Worm (Caenorhabditis elegans) whole organism, young adult: ENCODE results near the gene pdhk-2.

Source experiments
- B0035.1 ChIP-seq: sonication (generic microtip); optimal IDR thresholded peaks from 2 replicates; lab custom pipeline; 2016; ENCODE audit warnings: missing genetic modification characterization, mild to moderate bottlenecking, missing compliant biosample characterization, missing genotype, missing genetic modification reagents
- B0336.3 ChIP-seq: fragments of 200-800 bp; sonication (Bioruptor generic); IDR thresholded peaks from 2 replicates; pipeline ENCODE4 v1.3.6; 2022; ENCODE audit warnings: missing genetic modification characterization, missing compliant biosample characterization
- F10E7.11 ChIP-seq: sonication (generic microtip); optimal IDR thresholded peaks from 2 replicates; lab custom pipeline; 2017; ENCODE audit warnings: mild to moderate bottlenecking, missing genetic modification characterization, moderate library complexity, missing compliant biosample characterization
- F33H1.4 ChIP-seq: fragments of 200-800 bp; sonication (Bioruptor generic); IDR thresholded peaks from 2 replicates; pipeline ENCODE4 v1.3.6; 2022; ENCODE audit warnings: missing genetic modification reagents, missing genetic modification characterization, missing compliant biosample characterization
- F49E8.2 ChIP-seq: sonication (generic microtip); optimal IDR thresholded peaks from 3 replicates; lab custom pipeline; 2017; ENCODE audit warnings: missing genetic modification characterization, mild to moderate bottlenecking, missing compliant biosample characterization, antibody characterized with exemption, moderate library complexity; ENCODE audit not compliant: insufficient read depth
- F57C9.4 ChIP-seq: sonication (generic microtip); optimal IDR thresholded peaks from 2 replicates; lab custom pipeline; 2017; ENCODE audit warnings: mild to moderate bottlenecking, missing genetic modification characterization, missing compliant biosample characterization
- atf-7 ChIP-seq: sonication (generic microtip); optimal IDR thresholded peaks from 2 replicates; lab custom pipeline; 2017; ENCODE audit warnings: mild to moderate bottlenecking, missing genetic modification characterization, missing compliant biosample characterization
- attf-5 ChIP-seq: fragments of 200-800 bp; sonication (Bioruptor generic); optimal IDR thresholded peaks from 2 replicates; lab custom pipeline; 2018; ENCODE audit warnings: mild to moderate bottlenecking, missing genetic modification characterization, missing compliant biosample characterization
- bed-2 ChIP-seq: fragments of 200-800 bp; sonication (Bioruptor generic); IDR thresholded peaks from 2 replicates; pipeline ENCODE4 v1.3.6; 2022; ENCODE audit warnings: missing genetic modification reagents, missing genetic modification characterization, missing compliant biosample characterization
- cebp-1 ChIP-seq, 2 experiments: fragments of 200-800 bp in 1 of 2; sonication (Bioruptor generic) in 1 of 2; sonication (generic microtip) in 1 of 2; IDR thresholded peaks in 1 of 2; optimal IDR thresholded peaks in 1 of 2; 2 replicates each; pipeline versions ENCODE4 v1.3.6 to Lab custom; 2017 to 2022; ENCODE audit warnings: missing compliant biosample characterization in 2 of 2, missing genetic modification characterization in 2 of 2, mild to moderate bottlenecking in 1 of 2, missing genetic modification reagents in 1 of 2, moderate library complexity in 1 of 2
- ceh-40 ChIP-seq: fragments of 200-800 bp; sonication (Bioruptor generic); IDR thresholded peaks from 2 replicates; pipeline ENCODE4 v1.3.6; 2022; ENCODE audit warnings: missing genetic modification characterization, missing compliant biosample characterization
- ceh-58 ChIP-seq: fragments of 200-800 bp; sonication (Bioruptor generic); IDR thresholded peaks from 2 replicates; pipeline ENCODE4 v1.3.6; 2022; ENCODE audit warnings: missing genetic modification characterization, missing compliant biosample characterization
- ceh-91 ChIP-seq: fragments of 200-800 bp; sonication (Bioruptor generic); IDR thresholded peaks from 2 replicates; pipeline ENCODE4 v1.3.6; 2022; ENCODE audit warnings: missing genetic modification reagents, missing genetic modification characterization, missing compliant biosample characterization
- dpl-1 ChIP-seq: fragments of 150-350 bp; optimal IDR thresholded peaks from 2 replicates; lab custom pipeline; 2014; ENCODE audit warnings: missing biosample characterization, missing genetic modification reagents, missing genetic modification characterization
- fkh-3 ChIP-seq: sonication (generic microtip); optimal IDR thresholded peaks from 2 replicates; lab custom pipeline; 2016; ENCODE audit warnings: mild to moderate bottlenecking, missing genetic modification characterization, missing compliant biosample characterization
- hlh-12 ChIP-seq: sonication (generic microtip); optimal IDR thresholded peaks from 2 replicates; lab custom pipeline; 2016; ENCODE audit warnings: missing genetic modification characterization, missing compliant biosample characterization
- lag-1 ChIP-seq: fragments of 200-800 bp; sonication (Bioruptor generic); IDR thresholded peaks from 2 replicates; pipeline ENCODE4 v1.3.6; 2022; ENCODE audit warnings: missing genetic modification reagents, missing genetic modification characterization, missing compliant biosample characterization
- let-526 ChIP-seq: fragments of 200-800 bp; sonication (Bioruptor generic); IDR thresholded peaks from 2 replicates; pipeline ENCODE4 v1.3.6; 2022; ENCODE audit warnings: missing genetic modification reagents, missing genetic modification characterization, missing compliant biosample characterization
- lin-26 ChIP-seq: fragments of 200-800 bp; sonication (Bioruptor generic); IDR thresholded peaks from 2 replicates; pipeline ENCODE4 v1.3.6; 2022; ENCODE audit warnings: missing genetic modification reagents, missing genetic modification characterization, missing compliant biosample characterization
- lin-54 ChIP-seq: fragments of 200-800 bp; sonication (Bioruptor generic); optimal IDR thresholded peaks from 2 replicates; lab custom pipeline; 2018; ENCODE audit warnings: mild to moderate bottlenecking, missing genetic modification characterization, missing compliant biosample characterization
- lir-1 ChIP-seq: fragments of 200-800 bp; sonication (Bioruptor generic); conservative IDR thresholded peaks from 2 replicates; pipeline ENCODE4 v1.3.6; 2022; ENCODE audit warnings: missing genetic modification reagents, missing genetic modification characterization, missing compliant biosample characterization
- mel-28 ChIP-seq: sonication (generic microtip); optimal IDR thresholded peaks from 2 replicates; lab custom pipeline; 2016; ENCODE audit warnings: borderline replicate concordance, mild to moderate bottlenecking, missing genetic modification characterization, missing compliant biosample characterization
- mxl-1 ChIP-seq: sonication (generic microtip); optimal IDR thresholded peaks from 2 replicates; lab custom pipeline; 2016; ENCODE audit warnings: missing genetic modification characterization, missing compliant biosample characterization
- nhr-80 ChIP-seq: sonication (generic microtip); optimal IDR thresholded peaks from 2 replicates; lab custom pipeline; 2016; ENCODE audit warnings: missing genetic modification characterization, missing compliant biosample characterization
- rcor-1 ChIP-seq: fragments of 200-800 bp; sonication (Bioruptor generic); IDR thresholded peaks from 2 replicates; pipeline ENCODE4 v1.3.6; 2022; ENCODE audit warnings: missing genetic modification reagents, missing genetic modification characterization, missing compliant biosample characterization
- repo-1 ChIP-seq: sonication (generic microtip); optimal IDR thresholded peaks from 2 replicates; lab custom pipeline; 2017; ENCODE audit warnings: mild to moderate bottlenecking, missing genetic modification characterization, missing compliant biosample characterization
- rpc-1 ChIP-seq, 2 experiments: fragments of 150-350 bp in 1 of 2; sonication (generic microtip) in 1 of 2; optimal IDR thresholded peaks; 2 replicates each; lab custom pipeline; 2014 to 2018; ENCODE audit warnings: missing biosample characterization in 1 of 2, missing genetic modification characterization in 1 of 2, missing genetic modification reagents in 1 of 2, missing genotype in 1 of 2
- snpc-1.3 ChIP-seq: sonication (generic microtip); optimal IDR thresholded peaks from 2 replicates; lab custom pipeline; 2017; ENCODE audit warnings: missing genetic modification characterization, mild to moderate bottlenecking, missing compliant biosample characterization, antibody characterized with exemption, moderate library complexity, missing genotype, missing genetic modification reagents; ENCODE audit not compliant: insufficient read depth
- snpc-4 ChIP-seq, 5 experiments: fragments of 150-350 bp in 1 of 5; sonication (generic microtip) in 4 of 5; optimal IDR thresholded peaks; 2 replicates each; lab custom pipeline; 2014 to 2018; ENCODE audit warnings: missing genetic modification characterization in 5 of 5, missing biosample characterization in 3 of 5, antibody characterized with exemption in 2 of 5, mild to moderate bottlenecking in 2 of 5, missing compliant biosample characterization in 2 of 5, missing genotype in 2 of 5, moderate library complexity in 2 of 5, missing genetic modification reagents in 1 of 5
- unc-62 ChIP-seq: fragments of 150-350 bp; optimal IDR thresholded peaks from 2 replicates; lab custom pipeline; 2014; ENCODE audit warnings: missing biosample characterization, missing genetic modification reagents, missing genetic modification characterization
- zim-3 ChIP-seq: sonication (generic microtip); optimal IDR thresholded peaks from 2 replicates; lab custom pipeline; 2017; ENCODE audit warnings: mild to moderate bottlenecking, missing genetic modification characterization, moderate library complexity, missing compliant biosample characterization
- ztf-3 ChIP-seq: fragments of 200-800 bp; sonication (Bioruptor generic); optimal IDR thresholded peaks from 2 replicates; lab custom pipeline; 2018; ENCODE audit warnings: mild to moderate bottlenecking, missing genetic modification characterization, missing compliant biosample characterization

pdhk-2 gene

ce11 chrIII:8689143-8689542 is 52.1 kb downstream of the pdhk-2 start (continued):
- TF ChIP-seq snpc-4 (GFP tag; optimal IDR thresholded peaks at IDR 0.05; lab: Kevin White, UChicago) (peak; percentile 16), snpc-4 (tag; optimal IDR thresholded peaks at IDR 0.05; lab: Kevin White, UChicago) (peak in 1 of 4 experiments; percentile 1), B0035.1 (tag; lab: Kevin White, UChicago) (no peak), dpl-1 (GFP tag; lab: Kevin White, UChicago) (no peak), snpc-1.3 (tag; lab: Kevin White, UChicago) (peak; percentile 22), unc-62 (GFP tag; lab: Kevin White, UChicago) (no peak), rcor-1 (GFP tag; lab: Robert Waterston, UW) (0 out of 2 replicates have a peak, but pooled peaks have one; percentile 13), ceh-40 (GFP tag; lab: Robert Waterston, UW) (no peak), F33H1.4 (GFP tag; lab: Robert Waterston, UW) (peak; percentile 87), mel-28 (tag; lab: Kevin White, UChicago) (no peak), bed-2 (GFP tag; lab: Robert Waterston, UW) (no peak), ceh-91 (GFP tag; lab: Robert Waterston, UW) (peak; percentile 27; the same call in 1 of the 2 replicates), F10E7.11 (tag; lab: Kevin White, UChicago) (no peak), repo-1 (tag; lab: Kevin White, UChicago) (no peak), lag-1 (GFP tag; lab: Robert Waterston, UW) (no peak), ztf-3 (no peak), hlh-12 (tag; lab: Kevin White, UChicago) (no peak), rpc-1 (optimal IDR thresholded peaks at IDR 0.05; lab: Kevin White, UChicago) (no peak), rpc-1 (tag; optimal IDR thresholded peaks at IDR 0.05; lab: Kevin White, UChicago) (no peak), atf-7 (tag; lab: Kevin White, UChicago) (no peak), ceh-58 (no peak), fkh-3 (tag; lab: Kevin White, UChicago) (no peak), lin-54 (GFP tag; lab: Kevin White, UChicago) (peak; percentile 26)
- TF ChIP-seq, all 124 proteins: peak for 12

ce11 chrIII:8688438-8688946 is 52.7 kb downstream of the pdhk-2 start, which contains the start of gene hadb-1:
hadb-1 (minus strand) TSS chrIII:8688488.
- TF ChIP-seq F57C9.4 (no peak), mxl-1 (tag; lab: Kevin White, UChicago) (no peak), F49E8.2 (tag; lab: Kevin White, UChicago) (no peak), lin-26 (GFP tag; lab: Robert Waterston, UW) (0 out of 2 replicates have a peak, but pooled peaks have one; percentile 7), attf-5 (GFP tag; lab: Kevin White, UChicago) (peak; percentile 12), ceh-40 (GFP tag; lab: Robert Waterston, UW) (no peak), let-526 (0 out of 2 replicates have a peak, but pooled peaks have one; percentile 22), cebp-1 (GFP tag; IDR thresholded peaks at IDR 0.05; lab: Robert Waterston, UW) (no peak), cebp-1 (tag; optimal IDR thresholded peaks at IDR 0.05; lab: Kevin White, UChicago) (peak; percentile 28), ceh-91 (GFP tag; lab: Robert Waterston, UW) (no peak), B0336.3 (GFP tag; lab: Robert Waterston, UW) (no peak), nhr-80 (tag; lab: Kevin White, UChicago) (peak; percentile 56), lir-1 (0 out of 2 replicates have a peak, but pooled peaks have one; percentile 7), bed-2 (GFP tag; lab: Robert Waterston, UW) (no peak), zim-3 (tag; lab: Kevin White, UChicago) (no peak), repo-1 (tag; lab: Kevin White, UChicago) (peak; percentile 10)
